Fruit fly (Drosophila melanogaster) whole organism, pupa: ENCODE data around the gene RpL4.

Source experiments
- CG14655 ChIP-seq: fragments of 200-800 bp; sonication (Bioruptor generic); optimal IDR thresholded peaks from 3 replicates; lab custom pipeline; 2017; ENCODE audit warnings: mild to moderate bottlenecking, missing biosample characterization, missing genetic modification reagents, missing genetic modification characterization
- CG15710 ChIP-seq: fragments of 200-800 bp; sonication (Bioruptor generic); optimal IDR thresholded peaks from 2 replicates; lab custom pipeline; 2018; ENCODE audit warnings: missing biosample characterization, mild to moderate bottlenecking, missing genetic modification characterization, moderate library complexity
- CG4496 ChIP-seq: fragments of 200-800 bp; sonication (Bioruptor generic); IDR thresholded peaks from 3 replicates; pipeline ENCODE4 v1.3.6; 2022; ENCODE audit warnings: missing biosample characterization, missing genetic modification characterization
- CG8159 ChIP-seq: fragments of 200-800 bp; sonication (Bioruptor generic); optimal IDR thresholded peaks from 3 replicates; lab custom pipeline; 2018; ENCODE audit warnings: missing biosample characterization, mild to moderate bottlenecking, missing genetic modification characterization, moderate library complexity
- CG9948 ChIP-seq: fragments of 200-800 bp; sonication (Bioruptor generic); optimal IDR thresholded peaks from 2 replicates; lab custom pipeline; 2018; ENCODE audit warnings: missing biosample characterization, mild to moderate bottlenecking, missing genetic modification characterization, moderate library complexity
- EcR ChIP-seq: fragments of 200-800 bp; sonication (Bioruptor generic); optimal IDR thresholded peaks from 3 replicates; lab custom pipeline; 2019; ENCODE audit warnings: missing biosample characterization, missing genetic modification characterization, mild to moderate bottlenecking, moderate library complexity, missing genetic modification reagents
- Ets98B ChIP-seq: fragments of 200-800 bp; sonication (Bioruptor generic); IDR thresholded peaks from 2 replicates; pipeline ENCODE4 v1.3.6; 2022; ENCODE audit warnings: missing biosample characterization, missing genetic modification characterization
- Pif1A ChIP-seq: fragments of 200-800 bp; sonication (Bioruptor generic); optimal IDR thresholded peaks from 3 replicates; lab custom pipeline; 2016; ENCODE audit warnings: missing biosample characterization, missing genetic modification characterization
- fd96Ca ChIP-seq: fragments of 200-800 bp; sonication (Bioruptor generic); IDR thresholded peaks from 3 replicates; pipeline ENCODE4 v1.3.6; 2022; ENCODE audit warnings: missing biosample characterization, missing genetic modification characterization

dm6 chr3R:27928140-27928539, 5.5 kb downstream of the RpL4 start, which contains the start of gene nenya:
- TF ChIP-seq CG9948 (tag; lab: Kevin White, UChicago) (no peak), EcR (GFP tag; lab: Kevin White, UChicago) (peak; percentile 60), CG4496 (GFP tag; lab: Robert Waterston, UW) (no peak), CG14655 (GFP tag; lab: Kevin White, UChicago) (no peak), CG8159 (tag; lab: Kevin White, UChicago) (no peak), CG15710 (tag; lab: Kevin White, UChicago) (no peak), Ets98B (no peak), fd96Ca (GFP tag; lab: Robert Waterston, UW) (no peak), Pif1A (GFP tag; lab: Kevin White, UChicago) (no peak)
